Worm (Caenorhabditis elegans): ENCODE data around the gene fbxa-164.

DNA sequence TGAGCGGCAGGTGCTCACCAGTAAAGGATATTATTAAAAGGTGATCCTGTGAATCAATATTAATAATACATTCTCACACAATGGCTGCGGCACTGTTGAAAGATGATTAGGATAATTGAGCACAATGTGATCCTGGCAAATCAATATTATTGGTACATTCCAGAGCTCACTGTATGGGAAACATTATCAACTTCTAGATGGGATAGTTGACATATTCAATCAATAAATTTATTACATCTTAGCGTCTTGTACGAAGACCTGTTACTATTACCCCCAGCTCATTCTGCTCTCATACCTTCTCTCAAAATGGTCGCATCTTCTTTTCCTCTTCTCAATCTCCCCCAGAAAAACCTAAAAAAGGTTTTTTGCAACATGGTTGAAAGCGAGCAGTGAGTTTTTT, 45.7 kb downstream of the fbxa-164 start, which contains the start of gene fbxb-49:
- no peak for TF ChIP-seq daf-12 (tag; optimal IDR thresholded peaks at IDR 0.05)
- TF ChIP-seq mep-1 (tag; optimal IDR thresholded peaks at IDR 0.05) = no peak
- TF ChIP-seq mes-2 (tag; optimal IDR thresholded peaks at IDR 0.05; ENCODE audit: poor library complexity, severe bottlenecking) = no peak
- no peak for TF ChIP-seq nhr-111 (GFP tag; optimal IDR thresholded peaks at IDR 0.05)
- TF ChIP-seq nhr-76 (tag; optimal IDR thresholded peaks at IDR 0.05) = no peak
- TF ChIP-seq duxl-1 (tag; optimal IDR thresholded peaks at IDR 0.05; ENCODE audit: poor library complexity) = no peak
